Fruit fly (Drosophila melanogaster): ENCODE results near the gene TBC1D23.

Gene TBC1D23

dm6 chr2L:1118880-1119809, 10.0 kb upstream of the TBC1D23 start (continued):
- TF ChIP-seq lilli (GFP tag; optimal IDR thresholded peaks at IDR 0.05), result peak; percentile 85
- peak; percentile 71 for TF ChIP-seq Xbp1 (GFP tag; optimal IDR thresholded peaks at IDR 0.05)
- peak; percentile 20; the same call in 1 of the 2 replicates for TF ChIP-seq CG17612 (GFP tag; IDR thresholded peaks at IDR 0.05)
- TF ChIP-seq sr (GFP tag; IDR thresholded peaks at IDR 0.05), result peak; percentile 48; the same call in 1 of the 3 replicates
- no peak for TF ChIP-seq CG2129 (GFP tag; IDR thresholded peaks at IDR 0.05; ENCODE audit: partially characterized antibody)
- TF ChIP-seq Hmr (GFP tag; optimal IDR thresholded peaks at IDR 0.05), result peak; percentile 88
- TF ChIP-seq CG12744 (GFP tag; optimal IDR thresholded peaks at IDR 0.05), result peak; percentile 28
- TF ChIP-seq zen2 (GFP tag; IDR thresholded peaks at IDR 0.05; ENCODE audit: partially characterized antibody), result peak; percentile 43; the same call in 1 of the 3 replicates
- TF ChIP-seq pnt (GFP tag; optimal IDR thresholded peaks at IDR 0.05), result peak; percentile 19
- TF ChIP-seq sug (tag; optimal IDR thresholded peaks at IDR 0.05), result peak; percentile 67
- TF ChIP-seq Stat92E (GFP tag; optimal IDR thresholded peaks at IDR 0.05), result no peak
- TF ChIP-seq CG32772 (GFP tag; IDR thresholded peaks at IDR 0.05), result peak; percentile 76
- TF ChIP-seq NFAT (GFP tag; IDR thresholded peaks at IDR 0.05), result peak; percentile 66
- no peak for TF ChIP-seq pfk (GFP tag; optimal IDR thresholded peaks at IDR 0.05)
- no peak for TF ChIP-seq ato (GFP tag; IDR thresholded peaks at IDR 0.05; ENCODE audit: partially characterized antibody)
- TF ChIP-seq CG4730 (GFP tag; IDR thresholded peaks at IDR 0.05), result peak; percentile 68
- peak; percentile 45 for TF ChIP-seq CG6765 (GFP tag; optimal IDR thresholded peaks at IDR 0.05)
- TF ChIP-seq B-H2 (GFP tag; optimal IDR thresholded peaks at IDR 0.05), result peak; percentile 10
- peak; percentile 52 for TF ChIP-seq exex (tag; optimal IDR thresholded peaks at IDR 0.05)
- TF ChIP-seq CG3838 (GFP tag; optimal IDR thresholded peaks at IDR 0.05), result no peak
- peak; percentile 31 for TF ChIP-seq lov (optimal IDR thresholded peaks at IDR 0.05)
- TF ChIP-seq lov (GFP tag; IDR thresholded peaks at IDR 0.05), result 0 out of 3 replicates have a peak, but pooled peaks have one; percentile 13
- TF ChIP-seq pzg (GFP tag; optimal IDR thresholded peaks at IDR 0.05), result no peak
- no peak for TF ChIP-seq Dip2 (GFP tag; IDR thresholded peaks at IDR 0.05)
- peak; percentile 25; the same call in 1 of the 2 replicates for TF ChIP-seq CG1024 (GFP tag; IDR thresholded peaks at IDR 0.05)
- TF ChIP-seq ken (GFP tag; IDR thresholded peaks at IDR 0.05), result peak; percentile 72; the same call in 2 of the 3 replicates
- peak; percentile 78 for TF ChIP-seq CG7839 (tag; optimal IDR thresholded peaks at IDR 0.05)
- peak; percentile 26 for TF ChIP-seq CG10462 (GFP tag; optimal IDR thresholded peaks at IDR 0.05)
- peak; percentile 64 for TF ChIP-seq stc (GFP tag; IDR thresholded peaks at IDR 0.05)
- TF ChIP-seq CG6854 (GFP tag; optimal IDR thresholded peaks at IDR 0.05), result peak; percentile 68
- TF ChIP-seq Deaf1 (tag; optimal IDR thresholded peaks at IDR 0.05), result peak; percentile 97
- peak; percentile 40 for TF ChIP-seq CG8089 (GFP tag; optimal IDR thresholded peaks at IDR 0.05)
- TF ChIP-seq TFAM (GFP tag; optimal IDR thresholded peaks at IDR 0.05), result no peak
- 0 out of 2 replicates have a peak, but pooled peaks have one; percentile 6 for TF ChIP-seq Gsc (GFP tag; IDR thresholded peaks at IDR 0.05)
- TF ChIP-seq CG33557 (GFP tag; optimal IDR thresholded peaks at IDR 0.05), result no peak
- no peak for TF ChIP-seq CG11398 (GFP tag; optimal IDR thresholded peaks at IDR 0.05)
- peak; percentile 63 for TF ChIP-seq Six4 (GFP tag; optimal IDR thresholded peaks at IDR 0.05)
- TF ChIP-seq Abd-B (GFP tag; optimal IDR thresholded peaks at IDR 0.05), result peak; percentile 40
- peak; percentile 37; the same call in 1 of the 3 replicates for TF ChIP-seq croc (GFP tag; conservative IDR thresholded peaks at IDR 0.05)
- peak; percentile 73 for TF ChIP-seq CG31441 (GFP tag; IDR thresholded peaks at IDR 0.05)
- TF ChIP-seq CG2712 (tag; optimal IDR thresholded peaks at IDR 0.05), result peak; percentile 65
- peak; percentile 32 for TF ChIP-seq fd102C (GFP tag; optimal IDR thresholded peaks at IDR 0.05)
- peak; percentile 74 for TF ChIP-seq CG7556 (GFP tag; optimal IDR thresholded peaks at IDR 0.05)
- peak; percentile 46; the same call in 1 of the 3 replicates for TF ChIP-seq jigr1 (GFP tag; IDR thresholded peaks at IDR 0.05)
- TF ChIP-seq HLHmδ (GFP tag; optimal IDR thresholded peaks at IDR 0.05), result peak; percentile 33
- no peak for TF ChIP-seq bigmax (GFP tag; optimal IDR thresholded peaks at IDR 0.05)
- peak; percentile 52 for TF ChIP-seq lbe (GFP tag; optimal IDR thresholded peaks at IDR 0.05)
- TF ChIP-seq lab (GFP tag; optimal IDR thresholded peaks at IDR 0.05), result peak; percentile 84

All from whole organism, embryonic.